ENCODE assay signal across 5 fruit fly cellular contexts in genomic region chr3L:18023622-18024021, dm6.
TF ChIP-seq lines count a peak whose summit lies in the region.

No protein-coding gene starts in this region.

- TF ChIP-seq CTCF in whole organism, embryonic (GFP tag; optimal IDR thresholded peaks at IDR 0.05; lab: Kevin White, UChicago): no peak

TF ChIP-seq in whole organism, adult, 20 proteins besides CTCF, POLR2A, EP300 and RAD21:
- TF ChIP-seq CG7045 (GFP tag; optimal IDR thresholded peaks at IDR 0.05; lab: Kevin White, UChicago): no peak
- no peak for TF ChIP-seq CG1620 (GFP tag; optimal IDR thresholded peaks at IDR 0.05; lab: Kevin White, UChicago)
- no peak for TF ChIP-seq cic (GFP tag; optimal IDR thresholded peaks at IDR 0.05; lab: Kevin White, UChicago)
- TF ChIP-seq Clk (GFP tag; optimal IDR thresholded peaks at IDR 0.05; lab: Kevin White, UChicago): no peak
- TF ChIP-seq Crg-1 (GFP tag; optimal IDR thresholded peaks at IDR 0.05; lab: Kevin White, UChicago): no peak
- TF ChIP-seq tj (GFP tag; optimal IDR thresholded peaks at IDR 0.05; lab: Kevin White, UChicago): no peak
- TF ChIP-seq pad (GFP tag; optimal IDR thresholded peaks at IDR 0.05; lab: Kevin White, UChicago): peak; percentile 19
- TF ChIP-seq toe (GFP tag; optimal IDR thresholded peaks at IDR 0.05; lab: Kevin White, UChicago): no peak
TF ChIP-seq in whole organism, adult: peak in this region for 1.

TF ChIP-seq in whole organism, embryonic, 481 proteins besides CTCF, POLR2A, EP300 and RAD21 (continues in another document):
- TF ChIP-seq eyg (GFP tag; optimal IDR thresholded peaks at IDR 0.05; lab: Kevin White, UChicago) (no peak), sisA (GFP tag; IDR thresholded peaks at IDR 0.05; lab: Robert Waterston, UW) (no peak), gem (tag; optimal IDR thresholded peaks at IDR 0.05; lab: Kevin White, UChicago) (no peak), CG10147 (GFP tag; optimal IDR thresholded peaks at IDR 0.05; lab: Kevin White, UChicago) (no peak), GATAe (GFP tag; conservative IDR thresholded peaks at IDR 0.05; lab: Robert Waterston, UW) (peak; percentile 36; the same call in 1 of the 2 replicates), CG14441 (GFP tag; IDR thresholded peaks at IDR 0.05; lab: Robert Waterston, UW) (no peak), CG30403 (GFP tag; optimal IDR thresholded peaks at IDR 0.05; lab: Kevin White, UChicago) (no peak), CG12219 (GFP tag; optimal IDR thresholded peaks at IDR 0.05; lab: Kevin White, UChicago) (no peak), CrebB (tag; optimal IDR thresholded peaks at IDR 0.05; lab: Kevin White, UChicago) (no peak), abd-A (tag; optimal IDR thresholded peaks at IDR 0.05; lab: Kevin White, UChicago) (peak; percentile 31), vnd (GFP tag; IDR thresholded peaks at IDR 0.05; lab: Robert Waterston, UW; ENCODE audit: partially characterized antibody) (no peak), twi (tag; optimal IDR thresholded peaks at IDR 0.05; lab: Kevin White, UChicago) (no peak), CkIIα-i1 (GFP tag; IDR thresholded peaks at IDR 0.05; lab: Robert Waterston, UW) (no peak), CG11456 (GFP tag; IDR thresholded peaks at IDR 0.05; lab: Robert Waterston, UW) (no peak), Deaf1 (tag; optimal IDR thresholded peaks at IDR 0.05; lab: Kevin White, UChicago) (peak; percentile 97), CG11695 (GFP tag; IDR thresholded peaks at IDR 0.05; lab: Robert Waterston, UW) (peak; percentile 67; the same call in 2 of the 3 replicates), crc (GFP tag; optimal IDR thresholded peaks at IDR 0.05; lab: Kevin White, UChicago) (no peak), gt (GFP tag; IDR thresholded peaks at IDR 0.05; lab: Robert Waterston, UW) (no peak), tx (GFP tag; optimal IDR thresholded peaks at IDR 0.05; lab: Kevin White, UChicago) (no peak), BEAF-32 (GFP tag; optimal IDR thresholded peaks at IDR 0.05; lab: Kevin White, UChicago) (no peak), ab (GFP tag; optimal IDR thresholded peaks at IDR 0.05; lab: Kevin White, UChicago) (no peak)

TF ChIP-seq in whole organism, prepupa, 60 proteins besides CTCF, POLR2A, EP300 and RAD21:
- TF ChIP-seq Gug (GFP tag; IDR thresholded peaks at IDR 0.05; lab: Robert Waterston, UW) (no peak), CG32006 (GFP tag; optimal IDR thresholded peaks at IDR 0.05; lab: Kevin White, UChicago) (peak; percentile 7), salr (GFP tag; optimal IDR thresholded peaks at IDR 0.05; lab: Kevin White, UChicago) (no peak), vri (GFP tag; optimal IDR thresholded peaks at IDR 0.05; lab: Kevin White, UChicago) (peak; percentile 4)

TF ChIP-seq in whole organism, pupa, 21 proteins besides CTCF, POLR2A, EP300 and RAD21:
- TF ChIP-seq CG4496 (GFP tag; IDR thresholded peaks at IDR 0.05; lab: Robert Waterston, UW): 0 out of 3 replicates have a peak, but pooled peaks have one; percentile 47
- no peak for TF ChIP-seq CG9948 (tag; optimal IDR thresholded peaks at IDR 0.05; lab: Kevin White, UChicago)
- TF ChIP-seq EcR (GFP tag; optimal IDR thresholded peaks at IDR 0.05; lab: Kevin White, UChicago): peak; percentile 87
- TF ChIP-seq CG8301 (tag; optimal IDR thresholded peaks at IDR 0.05; lab: Kevin White, UChicago): no peak
- no peak for TF ChIP-seq Ets98B (GFP tag; IDR thresholded peaks at IDR 0.05; lab: Robert Waterston, UW)
- TF ChIP-seq Pif1B (GFP tag; optimal IDR thresholded peaks at IDR 0.05; lab: Kevin White, UChicago): no peak
- no peak for TF ChIP-seq CG34367 (tag; optimal IDR thresholded peaks at IDR 0.05; lab: Kevin White, UChicago)
- no peak for TF ChIP-seq Pif1A (GFP tag; optimal IDR thresholded peaks at IDR 0.05; lab: Kevin White, UChicago)

TF ChIP-seq in whole organism, wandering third instar larva, 38 proteins besides CTCF, POLR2A, EP300 and RAD21:
- TF ChIP-seq N (GFP tag; optimal IDR thresholded peaks at IDR 0.05; lab: Kevin White, UChicago): no peak
- peak; percentile 19 for TF ChIP-seq br (GFP tag; optimal IDR thresholded peaks at IDR 0.05; lab: Kevin White, UChicago)
- no peak for TF ChIP-seq sv (GFP tag; optimal IDR thresholded peaks at IDR 0.05; lab: Kevin White, UChicago)
- no peak for TF ChIP-seq woc (GFP tag; optimal IDR thresholded peaks at IDR 0.05; lab: Kevin White, UChicago)
- no peak for TF ChIP-seq Myc (optimal IDR thresholded peaks at IDR 0.05; lab: Kevin White, UChicago)
- TF ChIP-seq Sp1 (GFP tag; optimal IDR thresholded peaks at IDR 0.05; lab: Kevin White, UChicago): peak; percentile 3
- TF ChIP-seq Rel (GFP tag; optimal IDR thresholded peaks at IDR 0.05; lab: Kevin White, UChicago): no peak
- TF ChIP-seq Rel (tag; optimal IDR thresholded peaks at IDR 0.05; lab: Kevin White, UChicago): peak; percentile 88
TF ChIP-seq in whole organism, wandering third instar larva: peak in this region for 3.
